Fruit fly (Drosophila melanogaster) whole organism, embryonic: ENCODE measurements around the gene Polr1C.
A peak's percentile ranks its signal among the peaks of the same experiment; 100 is the strongest.

Experiments
- Aef1 ChIP-seq: fragments of 200-800 bp; sonication (Bioruptor generic); IDR thresholded peaks from 3 replicates; pipeline ENCODE4 v1.3.6; 2022; ENCODE audit warnings: missing biosample characterization, missing genetic modification characterization
- Awh ChIP-seq: fragments of 200-800 bp; sonication (Bioruptor generic); IDR thresholded peaks from 2 replicates; pipeline ENCODE4, ENCODE4 v1.3.6; 2022; ENCODE audit warnings: missing biosample characterization, missing genetic modification characterization
- CG11456 ChIP-seq: fragments of 200-800 bp; sonication (Bioruptor generic); IDR thresholded peaks from 3 replicates; pipeline ENCODE4 v1.3.6; 2022; ENCODE audit warnings: missing biosample characterization, missing genetic modification characterization
- CG11696 ChIP-seq: fragments of 200-800 bp; sonication (Bioruptor generic); IDR thresholded peaks from 2 replicates; pipeline ENCODE4 v1.3.6; 2022; ENCODE audit warnings: missing biosample characterization, missing genetic modification characterization
- CG12104 ChIP-seq: fragments of 200-800 bp; sonication (Bioruptor generic); optimal IDR thresholded peaks from 3 replicates; lab custom pipeline; 2016; ENCODE audit warnings: missing biosample characterization, missing genetic modification characterization
- CG13123 ChIP-seq: fragments of 200-800 bp; sonication (Bioruptor generic); optimal IDR thresholded peaks from 2 replicates; lab custom pipeline; 2016; ENCODE audit warnings: missing biosample characterization, missing genetic modification characterization
- CG14667 ChIP-seq: fragments of 200-800 bp; sonication (Bioruptor generic); IDR thresholded peaks from 2 replicates; pipeline ENCODE4 v1.3.6; 2022; ENCODE audit warnings: missing biosample characterization, missing genetic modification characterization
- CG14860 ChIP-seq: fragments of 200-800 bp; sonication (Bioruptor generic); IDR thresholded peaks from 3 replicates; pipeline ENCODE4 v1.3.6; 2022; ENCODE audit warnings: missing biosample characterization, missing genetic modification characterization; ENCODE audit not compliant: partially characterized antibody
- CG16815 ChIP-seq: fragments of 200-800 bp; sonication (Bioruptor generic); optimal IDR thresholded peaks from 3 replicates; lab custom pipeline; 2017; ENCODE audit warnings: missing biosample characterization, mild to moderate bottlenecking, missing genetic modification characterization
- CG17361 ChIP-seq: fragments of 200-800 bp; sonication (Bioruptor generic); IDR thresholded peaks from 3 replicates; pipeline ENCODE4 v1.3.6; 2022; ENCODE audit warnings: missing biosample characterization, missing genetic modification characterization
- CG18262 ChIP-seq: fragments of 200-800 bp; optimal IDR thresholded peaks from 3 replicates; lab custom pipeline; 2019; ENCODE audit warnings: missing biosample characterization, mild to moderate bottlenecking, missing genetic modification characterization, moderate library complexity
- CG1832 ChIP-seq: fragments of 200-800 bp; sonication (Bioruptor generic); optimal IDR thresholded peaks from 2 replicates; lab custom pipeline; 2017; ENCODE audit warnings: missing biosample characterization, mild to moderate bottlenecking, missing genetic modification characterization, inconsistent platforms
- CG18764 ChIP-seq: fragments of 200-800 bp; sonication (Bioruptor generic); optimal IDR thresholded peaks from 3 replicates; lab custom pipeline; 2016; ENCODE audit warnings: missing biosample characterization, missing genetic modification characterization
- CG2202 ChIP-seq: fragments of 200-800 bp; sonication (Bioruptor generic); optimal IDR thresholded peaks from 2 replicates; lab custom pipeline; 2018; ENCODE audit warnings: missing biosample characterization, mild to moderate bottlenecking, missing genetic modification characterization
- CG32532 ChIP-seq: fragments of 200-800 bp; sonication (Bioruptor generic); IDR thresholded peaks from 2 replicates; pipeline ENCODE4 v1.3.6; 2022; ENCODE audit warnings: missing biosample characterization, missing genetic modification characterization
- CG33213 ChIP-seq: fragments of 200-800 bp; sonication (Bioruptor generic); optimal IDR thresholded peaks from 3 replicates; lab custom pipeline; 2016; ENCODE audit warnings: missing biosample characterization, missing genetic modification characterization
- CG3995 ChIP-seq: fragments of 200-800 bp; sonication (Bioruptor generic); optimal IDR thresholded peaks from 3 replicates; lab custom pipeline; 2016; ENCODE audit warnings: missing biosample characterization, missing genetic modification characterization
- CG42726 ChIP-seq: fragments of 200-800 bp; sonication (Bioruptor generic); IDR thresholded peaks from 2 replicates; pipeline ENCODE4 v1.3.6; 2022; ENCODE audit warnings: missing biosample characterization, missing genetic modification characterization; ENCODE audit not compliant: partially characterized antibody
- CG43689 ChIP-seq: fragments of 200-800 bp; sonication (Bioruptor generic); IDR thresholded peaks from 2 replicates; pipeline ENCODE4 v1.3.6; 2022; ENCODE audit warnings: missing biosample characterization, missing genetic modification characterization
- CG4617 ChIP-seq: fragments of 200-800 bp; sonication (Bioruptor generic); optimal IDR thresholded peaks from 3 replicates; lab custom pipeline; 2016; ENCODE audit warnings: missing biosample characterization, missing genetic modification characterization, borderline replicate concordance
- CG4820 ChIP-seq: fragments of 200-800 bp; sonication (Bioruptor generic); optimal IDR thresholded peaks from 3 replicates; lab custom pipeline; 2016; ENCODE audit warnings: missing biosample characterization, missing genetic modification characterization
- CG8478 ChIP-seq: fragments of >200 bp; optimal IDR thresholded peaks from 2 replicates; lab custom pipeline; 2018
- CG9817 ChIP-seq: fragments of 200-800 bp; sonication (Bioruptor generic); optimal IDR thresholded peaks from 2 replicates; lab custom pipeline; 2018; ENCODE audit warnings: missing biosample characterization, mild to moderate bottlenecking, missing genetic modification characterization, moderate library complexity
- Fer3 ChIP-seq: fragments of 200-800 bp; sonication (Bioruptor generic); optimal IDR thresholded peaks from 2 replicates; lab custom pipeline; 2018; ENCODE audit warnings: missing biosample characterization, mild to moderate bottlenecking, missing genetic modification characterization, moderate library complexity
- HHEX ChIP-seq: fragments of 200-800 bp; sonication (Bioruptor generic); optimal IDR thresholded peaks from 3 replicates; lab custom pipeline; 2017; ENCODE audit warnings: missing biosample characterization, mild to moderate bottlenecking, missing genetic modification characterization, missing genetic modification reagents
- HLH54F ChIP-seq: fragments of 200-800 bp; sonication (Bioruptor generic); optimal IDR thresholded peaks from 3 replicates; lab custom pipeline; 2016; ENCODE audit warnings: missing biosample characterization, missing genetic modification characterization
- Hmx ChIP-seq: fragments of 200-800 bp; sonication (Bioruptor generic); optimal IDR thresholded peaks from 2 replicates; lab custom pipeline; 2016; ENCODE audit warnings: missing biosample characterization, missing genetic modification characterization
- NFAT ChIP-seq: fragments of 200-800 bp; sonication (Bioruptor generic); IDR thresholded peaks from 2 replicates; pipeline ENCODE4 v1.3.6; 2022; ENCODE audit warnings: missing biosample characterization, missing genetic modification characterization
- Optix ChIP-seq: fragments of 200-800 bp; sonication (Bioruptor generic); IDR thresholded peaks from 3 replicates; pipeline ENCODE4 v1.3.6; 2022; ENCODE audit warnings: missing biosample characterization, missing genetic modification characterization
- Rx ChIP-seq: fragments of 200-800 bp; sonication (Bioruptor generic); IDR thresholded peaks from 2 replicates; pipeline ENCODE4 v1.3.6; 2022; ENCODE audit warnings: missing biosample characterization, missing genetic modification characterization
- cad ChIP-seq: fragments of >200 bp; optimal IDR thresholded peaks from 2 replicates; lab custom pipeline; 2017; ENCODE audit warnings: missing biosample characterization, missing genetic modification characterization
- crc ChIP-seq: fragments of 200-800 bp; sonication (Bioruptor generic); optimal IDR thresholded peaks from 2 replicates; lab custom pipeline; 2016; ENCODE audit warnings: missing biosample characterization, missing genetic modification characterization
- cwo ChIP-seq: fragments of 200-800 bp; sonication (Bioruptor generic); optimal IDR thresholded peaks from 3 replicates; lab custom pipeline; 2017; ENCODE audit warnings: missing biosample characterization, missing genetic modification characterization, mild to moderate bottlenecking, moderate library complexity, missing genetic modification reagents
- dimm ChIP-seq: fragments of 200-800 bp; sonication (Bioruptor generic); IDR thresholded peaks from 2 replicates; pipeline ENCODE4 v1.3.6; 2022; ENCODE audit warnings: missing biosample characterization, missing genetic modification characterization
- eve ChIP-seq, 2 experiments: fragments of >200 bp; optimal IDR thresholded peaks; 2 replicates each; lab custom pipeline; 2017; ENCODE audit warnings: missing biosample characterization in 2 of 2, missing genetic modification characterization in 2 of 2
- fd64A ChIP-seq: fragments of 200-800 bp; sonication (Bioruptor generic); optimal IDR thresholded peaks from 3 replicates; lab custom pipeline; 2018; ENCODE audit warnings: missing biosample characterization, mild to moderate bottlenecking, missing genetic modification characterization
- fru ChIP-seq: fragments of >200 bp; optimal IDR thresholded peaks from 2 replicates; lab custom pipeline; 2017
- ftz-f1 ChIP-seq: fragments of 200-800 bp; sonication (Bioruptor generic); optimal IDR thresholded peaks from 2 replicates; lab custom pipeline; 2016; ENCODE audit warnings: missing biosample characterization, missing genetic modification characterization
- pan ChIP-seq, 4 experiments: fragments of >200 bp in 3 of 4; fragments of 200-800 bp in 1 of 4; sonication (Bioruptor generic) in 1 of 4; optimal IDR thresholded peaks in 3 of 4; IDR thresholded peaks in 1 of 4; 2 replicates each; pipeline versions ENCODE4 v1.3.6 to Lab custom; 2017 to 2022; ENCODE audit warnings: missing biosample characterization in 2 of 4, missing genetic modification characterization in 2 of 4, mixed read lengths in 1 of 4
- prd ChIP-seq, 3 experiments: fragments of >200 bp in 2 of 3; fragments of 200-800 bp in 1 of 3; sonication (Bioruptor generic) in 1 of 3; optimal IDR thresholded peaks in 2 of 3; IDR thresholded peaks in 1 of 3; 2 replicates in 2 of 3; 3 replicates in 1 of 3; pipeline versions ENCODE4 v1.3.6 to Lab custom; 2017 to 2022; ENCODE audit warnings: missing biosample characterization in 1 of 3, missing genetic modification characterization in 1 of 3
- run ChIP-seq: fragments of 200-800 bp; sonication (Bioruptor generic); optimal IDR thresholded peaks from 3 replicates; lab custom pipeline; 2018; ENCODE audit warnings: missing biosample characterization, mild to moderate bottlenecking, missing genetic modification characterization
- seq ChIP-seq: fragments of 200-800 bp; sonication (Bioruptor generic); IDR thresholded peaks from 2 replicates; pipeline ENCODE4 v1.3.6; 2022; ENCODE audit warnings: missing biosample characterization, missing genetic modification characterization
- slou ChIP-seq: fragments of 200-800 bp; sonication (Bioruptor generic); optimal IDR thresholded peaks from 3 replicates; lab custom pipeline; 2016; ENCODE audit warnings: missing biosample characterization, missing genetic modification characterization
- sug ChIP-seq: fragments of 200-800 bp; optimal IDR thresholded peaks from 2 replicates; lab custom pipeline; 2019; ENCODE audit warnings: missing biosample characterization, mild to moderate bottlenecking, missing genetic modification characterization, moderate library complexity
- ttk ChIP-seq: fragments of 200-800 bp; sonication (Bioruptor generic); IDR thresholded peaks from 2 replicates; pipeline ENCODE4 v2.1.2; 2022; ENCODE audit warnings: missing biosample characterization, missing genetic modification characterization
- tup ChIP-seq: fragments of 200-800 bp; sonication (Bioruptor generic); optimal IDR thresholded peaks from 2 replicates; lab custom pipeline; 2016; ENCODE audit warnings: missing biosample characterization, mild to moderate bottlenecking, missing genetic modification characterization, moderate library complexity
- twi ChIP-seq: fragments of 200-800 bp; optimal IDR thresholded peaks from 2 replicates; lab custom pipeline; 2019; ENCODE audit warnings: missing biosample characterization, mild to moderate bottlenecking, missing genetic modification characterization, moderate library complexity
- vnd ChIP-seq: fragments of 200-800 bp; sonication (Bioruptor generic); IDR thresholded peaks from 3 replicates; pipeline ENCODE4 v1.3.6; 2022; ENCODE audit warnings: missing biosample characterization, missing genetic modification characterization; ENCODE audit not compliant: partially characterized antibody
- wdn ChIP-seq: fragments of 200-800 bp; sonication (Bioruptor generic); IDR thresholded peaks from 2 replicates; pipeline ENCODE4 v1.3.6; 2022; ENCODE audit warnings: missing biosample characterization, missing genetic modification characterization
- zfh1 ChIP-seq: fragments of 200-800 bp; sonication (Bioruptor generic); IDR thresholded peaks from 3 replicates; pipeline ENCODE4 v1.3.6; 2022; ENCODE audit warnings: missing biosample characterization, missing genetic modification characterization

Gene Polr1C

dm6 chr2L:4976988-4977551 is 8.3 kb downstream of the Polr1C start, which contains the start of the genes Gmd and CG3792 (continued):
- peak; percentile 93 for TF ChIP-seq CG16815 (GFP tag; lab: Kevin White, UChicago)
- peak; percentile 96 for TF ChIP-seq Fer3
- peak; percentile 92 for TF ChIP-seq slou (GFP tag; lab: Kevin White, UChicago)
- TF ChIP-seq CG12104 (GFP tag; lab: Kevin White, UChicago) = peak; percentile 93
- peak; percentile 52 for TF ChIP-seq ftz-f1 (GFP tag; lab: Kevin White, UChicago)
- TF ChIP-seq pan (optimal IDR thresholded peaks at IDR 0.05; lab: Kevin White, UChicago) = no peak
- TF ChIP-seq pan (GFP tag; optimal IDR thresholded peaks at IDR 0.05 in 1 of 2, IDR thresholded peaks at IDR 0.05 in 1 of 2) = peak in 1 of 2 experiments; percentile 96
- peak; percentile 87 for TF ChIP-seq twi (tag; lab: Kevin White, UChicago)
- peak; percentile 80 for TF ChIP-seq run
- peak; percentile 92 for TF ChIP-seq CG4617 (GFP tag; lab: Kevin White, UChicago)
- peak; percentile 76 for TF ChIP-seq CG42726
- TF ChIP-seq dimm (GFP tag; lab: Robert Waterston, UW) = peak; percentile 84
- TF ChIP-seq CG17361 (GFP tag; lab: Robert Waterston, UW) = peak; percentile 98
- TF ChIP-seq vnd = peak; percentile 88
- peak; percentile 93 for TF ChIP-seq cwo (GFP tag; lab: Kevin White, UChicago)
- peak; percentile 97 for TF ChIP-seq CG32532 (GFP tag; lab: Robert Waterston, UW)
- TF ChIP-seq NFAT (GFP tag; lab: Robert Waterston, UW) = peak; percentile 94
- TF ChIP-seq CG2202 (tag; lab: Kevin White, UChicago) = peak; percentile 73
- peak; percentile 92 for TF ChIP-seq CG9817 (tag; lab: Kevin White, UChicago)
- peak; percentile 94 for TF ChIP-seq wdn (GFP tag; lab: Robert Waterston, UW)
- peak; percentile 96 for TF ChIP-seq CG18764 (GFP tag; lab: Kevin White, UChicago)
- TF ChIP-seq Awh (GFP tag; lab: Robert Waterston, UW) = peak; percentile 96
- no peak for TF ChIP-seq CG1832 (GFP tag; lab: Kevin White, UChicago)
- TF ChIP-seq CG3995 = peak; percentile 85
- peak; percentile 87 for TF ChIP-seq CG43689 (GFP tag; lab: Robert Waterston, UW)
- TF ChIP-seq CG14667 (GFP tag; lab: Robert Waterston, UW) = peak; percentile 93
- TF ChIP-seq eve (GFP tag; optimal IDR thresholded peaks at IDR 0.05; lab: Kevin White, UChicago) = peak in 1 of 2 experiments; percentile 67
- TF ChIP-seq CG11456 (GFP tag; lab: Robert Waterston, UW) = peak; percentile 96
- TF ChIP-seq Hmx = peak; percentile 92
- TF ChIP-seq CG13123 = peak; percentile 92
- TF ChIP-seq CG8478 (lab: Kevin White, UChicago) = no peak
- no peak for TF ChIP-seq prd (optimal IDR thresholded peaks at IDR 0.05; lab: Kevin White, UChicago)
- peak; percentile 97 for TF ChIP-seq prd (GFP tag; IDR thresholded peaks at IDR 0.05; lab: Robert Waterston, UW)
- TF ChIP-seq fd64A (GFP tag; lab: Kevin White, UChicago) = peak; percentile 54
- peak; percentile 92 for TF ChIP-seq ttk (GFP tag; lab: Robert Waterston, UW)
- TF ChIP-seq CG4820 (GFP tag; lab: Kevin White, UChicago) = peak; percentile 95
- peak; percentile 93 for TF ChIP-seq sug (tag; lab: Kevin White, UChicago)
- TF ChIP-seq tup (GFP tag; lab: Kevin White, UChicago) = peak; percentile 78
- peak; percentile 92 for TF ChIP-seq CG14860
- peak; percentile 89 for TF ChIP-seq CG11696 (GFP tag; lab: Robert Waterston, UW)
- TF ChIP-seq Rx = peak; percentile 92
- TF ChIP-seq CG18262 = peak; percentile 97
- peak; percentile 96 for TF ChIP-seq zfh1 (GFP tag; lab: Robert Waterston, UW)
- peak; percentile 94 for TF ChIP-seq HHEX
- peak; percentile 86 for TF ChIP-seq CG33213 (GFP tag; lab: Kevin White, UChicago)
- peak; percentile 81 for TF ChIP-seq Optix
- TF ChIP-seq fru (lab: Kevin White, UChicago) = no peak
- TF ChIP-seq Aef1 (GFP tag; lab: Robert Waterston, UW) = peak; percentile 95
- TF ChIP-seq HLH54F (GFP tag; lab: Kevin White, UChicago) = peak; percentile 95
- peak; percentile 90 for TF ChIP-seq crc
- no peak for TF ChIP-seq cad (GFP tag; lab: Kevin White, UChicago)
- TF ChIP-seq seq (GFP tag; lab: Robert Waterston, UW) = peak; percentile 95
